Worm (Caenorhabditis elegans) whole organism, L4 larva: ENCODE data around the gene gyf-1.

Experiments
- F49E8.2 ChIP-seq: sonication (generic microtip); optimal IDR thresholded peaks from 2 replicates; lab custom pipeline; 2016; ENCODE audit warnings: missing compliant biosample characterization, mild to moderate bottlenecking, missing genetic modification characterization, borderline replicate concordance
- Y105C5A.15 ChIP-seq: fragments of 200-800 bp; sonication (Bioruptor generic); IDR thresholded peaks from 2 replicates; pipeline ENCODE4 v1.3.6; 2022; ENCODE audit warnings: missing genetic modification characterization, missing compliant biosample characterization
- aha-1 ChIP-seq: fragments of 150-350 bp; peaks from one replicate; lab custom pipeline; 2014; ENCODE audit warnings: missing biosample characterization, missing genetic modification characterization
- aly-2 ChIP-seq: sonication (generic microtip); optimal IDR thresholded peaks from 2 replicates; lab custom pipeline; 2018; ENCODE audit warnings: missing biosample characterization, missing genetic modification characterization
- ama-1 ChIP-seq: fragments of 150-350 bp; optimal IDR thresholded peaks from 2 replicates; lab custom pipeline; 2014; ENCODE audit warnings: inconsistent platforms, mixed read lengths
- attf-4 ChIP-seq: sonication (generic microtip); optimal IDR thresholded peaks from 3 replicates; lab custom pipeline; 2017; ENCODE audit warnings: missing biosample characterization, missing genetic modification characterization
- ceh-82 ChIP-seq: sonication (generic microtip); optimal IDR thresholded peaks from 2 replicates; lab custom pipeline; 2017; ENCODE audit warnings: missing biosample characterization, missing genetic modification characterization
- ctbp-1 ChIP-seq: fragments of 200-800 bp; sonication (Bioruptor generic); IDR thresholded peaks from 2 replicates; pipeline ENCODE4 v1.3.6; 2022; ENCODE audit warnings: missing genetic modification reagents, missing genetic modification characterization, missing compliant biosample characterization
- daf-16 ChIP-seq, 3 experiments: sonication (generic microtip); optimal IDR thresholded peaks; 2 replicates each; lab custom pipeline; 2016 to 2017; ENCODE audit warnings: missing genetic modification characterization in 3 of 3, missing genetic modification reagents in 3 of 3, mild to moderate bottlenecking in 2 of 3, missing compliant biosample characterization in 2 of 3, missing biosample characterization in 1 of 3, moderate library complexity in 1 of 3
- dmd-6 ChIP-seq: fragments of 200-800 bp; sonication (Bioruptor generic); IDR thresholded peaks from 2 replicates; pipeline ENCODE4 v1.3.6; 2022; ENCODE audit warnings: missing genetic modification reagents, missing genetic modification characterization, missing compliant biosample characterization
- dmd-9 ChIP-seq: fragments of 200-800 bp; sonication (Bioruptor generic); IDR thresholded peaks from 2 replicates; pipeline ENCODE4 v1.3.6; 2022; ENCODE audit warnings: missing genetic modification reagents, missing genetic modification characterization, missing compliant biosample characterization
- dpl-1 ChIP-seq: fragments of 150-350 bp; optimal IDR thresholded peaks from 2 replicates; lab custom pipeline; 2014; ENCODE audit warnings: missing biosample characterization, missing genetic modification reagents, missing genetic modification characterization
- duxl-1 ChIP-seq: sonication (generic microtip); optimal IDR thresholded peaks from 2 replicates; lab custom pipeline; 2016; ENCODE audit warnings: mild to moderate bottlenecking, missing genetic modification characterization, moderate library complexity, missing compliant biosample characterization; ENCODE audit not compliant: poor library complexity
- fos-1 ChIP-seq: fragments of 150-350 bp; optimal IDR thresholded peaks from 2 replicates; lab custom pipeline; 2014; ENCODE audit warnings: missing biosample characterization, missing genetic modification characterization
- hif-1 ChIP-seq, 2 experiments: sonication (generic microtip); optimal IDR thresholded peaks; 2 replicates each; lab custom pipeline; 2016 to 2017; ENCODE audit warnings: missing compliant biosample characterization in 2 of 2, missing genetic modification characterization in 2 of 2, missing genetic modification reagents in 2 of 2, missing genotype in 2 of 2, mild to moderate bottlenecking in 1 of 2
- hlh-11 ChIP-seq: fragments of 200-800 bp; sonication (Bioruptor generic); optimal IDR thresholded peaks from 2 replicates; lab custom pipeline; 2018; ENCODE audit warnings: mild to moderate bottlenecking, missing genetic modification characterization, missing compliant biosample characterization
- hlh-30 ChIP-seq: sonication (generic microtip); optimal IDR thresholded peaks from 2 replicates; lab custom pipeline; 2017; ENCODE audit warnings: antibody characterized with exemption, mild to moderate bottlenecking, missing genetic modification characterization, missing compliant biosample characterization; ENCODE audit not compliant: insufficient read depth
- hmg-1.1 ChIP-seq: fragments of 200-800 bp; sonication (Bioruptor generic); IDR thresholded peaks from 2 replicates; pipeline ENCODE4 v1.3.6; 2022; ENCODE audit warnings: missing genetic modification reagents, missing genetic modification characterization, missing compliant biosample characterization
- jun-1 ChIP-seq: fragments of 150-350 bp; optimal IDR thresholded peaks from 2 replicates; lab custom pipeline; 2014; ENCODE audit warnings: missing biosample characterization, missing genetic modification reagents, missing genetic modification characterization
- lin-13 ChIP-seq: fragments of 150-350 bp; optimal IDR thresholded peaks from 2 replicates; lab custom pipeline; 2014; ENCODE audit warnings: missing biosample characterization, missing genetic modification reagents, missing genetic modification characterization
- lin-15B ChIP-seq: fragments of 150-350 bp; sonication (generic microtip); optimal IDR thresholded peaks from 3 replicates; lab custom pipeline; 2014; ENCODE audit warnings: missing biosample characterization, missing genetic modification characterization
- lir-3 ChIP-seq: sonication (generic microtip); optimal IDR thresholded peaks from 2 replicates; lab custom pipeline; 2016; ENCODE audit warnings: mild to moderate bottlenecking, missing genetic modification characterization, missing compliant biosample characterization
- lsy-2 ChIP-seq, 2 experiments: fragments of 150-350 bp in 1 of 2; sonication (generic microtip) in 1 of 2; optimal IDR thresholded peaks; 2 replicates each; lab custom pipeline; 2014 to 2017; ENCODE audit warnings: missing biosample characterization in 2 of 2, missing genetic modification characterization in 2 of 2
- mdl-1 ChIP-seq, 2 experiments: fragments of 150-350 bp in 1 of 2; sonication (generic microtip) in 1 of 2; optimal IDR thresholded peaks; 2 replicates each; lab custom pipeline; 2014 to 2017; ENCODE audit warnings: missing biosample characterization in 2 of 2, missing genetic modification characterization in 2 of 2
- mes-2 ChIP-seq: sonication (generic microtip); optimal IDR thresholded peaks from 2 replicates; lab custom pipeline; 2016; ENCODE audit warnings: missing genotype, mild to moderate bottlenecking, missing genetic modification characterization, missing compliant biosample characterization; ENCODE audit not compliant: poor library complexity, severe bottlenecking
- mxl-2 ChIP-seq: fragments of 200-800 bp; sonication (Bioruptor generic); conservative IDR thresholded peaks from 2 replicates; pipeline ENCODE4 v1.3.6; 2022; ENCODE audit warnings: missing genetic modification reagents, missing genetic modification characterization, missing compliant biosample characterization
- mxl-3 ChIP-seq: fragments of 200-800 bp; sonication (Bioruptor generic); optimal IDR thresholded peaks from 2 replicates; lab custom pipeline; 2018; ENCODE audit warnings: mild to moderate bottlenecking, missing genetic modification characterization, missing compliant biosample characterization
- nhr-11 ChIP-seq: fragments of 150-350 bp; optimal IDR thresholded peaks from 2 replicates; lab custom pipeline; 2014; ENCODE audit warnings: missing biosample characterization, missing genetic modification characterization
- nhr-28 ChIP-seq: fragments of 150-350 bp; optimal IDR thresholded peaks from 2 replicates; lab custom pipeline; 2014; ENCODE audit warnings: missing biosample characterization, missing genetic modification characterization
- nhr-41 ChIP-seq: fragments of 200-800 bp; sonication (Bioruptor generic); IDR thresholded peaks from 2 replicates; pipeline ENCODE4 v1.3.6; 2022; ENCODE audit warnings: missing genetic modification reagents, missing genetic modification characterization, missing compliant biosample characterization
- nhr-42 ChIP-seq: fragments of 200-800 bp; sonication (Bioruptor generic); IDR thresholded peaks from 2 replicates; pipeline ENCODE4 v1.3.6; 2022; ENCODE audit warnings: missing genetic modification characterization, missing compliant biosample characterization
- nhr-6 ChIP-seq: fragments of 150-350 bp; optimal IDR thresholded peaks from 2 replicates; lab custom pipeline; 2014; ENCODE audit warnings: missing biosample characterization, missing genetic modification characterization
- php-3 ChIP-seq: fragments of 200-800 bp; sonication (Bioruptor generic); IDR thresholded peaks from 2 replicates; pipeline ENCODE4 v1.3.6; 2022; ENCODE audit warnings: missing genetic modification reagents, missing genetic modification characterization, missing compliant biosample characterization
- pqm-1 ChIP-seq: sonication (generic microtip); optimal IDR thresholded peaks from 2 replicates; lab custom pipeline; 2017; ENCODE audit warnings: missing biosample characterization, missing genetic modification characterization
- rbr-2 ChIP-seq: sonication (generic microtip); optimal IDR thresholded peaks from 2 replicates; lab custom pipeline; 2016; ENCODE audit warnings: missing genotype, missing genetic modification characterization, missing compliant biosample characterization
- spr-3 ChIP-seq: fragments of 200-800 bp; sonication (Bioruptor generic); optimal IDR thresholded peaks from 2 replicates; lab custom pipeline; 2018; ENCODE audit warnings: mild to moderate bottlenecking, missing genetic modification characterization, missing compliant biosample characterization
- unc-62 ChIP-seq, 3 experiments: fragments of 150-350 bp in 1 of 3; sonication (generic microtip); optimal IDR thresholded peaks in 2 of 3; peaks in 1 of 3; 1 replicate in 1 of 3; 2 replicates in 2 of 3; lab custom pipeline; 2014 to 2017; ENCODE audit warnings: missing biosample characterization in 3 of 3, missing genetic modification characterization in 3 of 3, missing genetic modification reagents in 3 of 3, missing genotype in 1 of 3
- vab-7 ChIP-seq: fragments of 200-800 bp; sonication (Bioruptor generic); IDR thresholded peaks from 2 replicates; pipeline ENCODE4 v1.3.6; 2022; ENCODE audit warnings: missing genetic modification reagents, missing genetic modification characterization, missing compliant biosample characterization

Gene gyf-1

ce11 chrII:6683663-6684285 is at the start of gene gyf-1:
Gene gyf-1, plus strand, starts transcription at chrII:6684235.
- TF ChIP-seq mxl-3 (GFP tag; lab: Kevin White, UChicago) (peak; percentile 79), unc-62 (GFP tag; optimal IDR thresholded peaks at IDR 0.05 in 1 of 2; lab: Kevin White, UChicago) (peak in 1 of 2 experiments; percentile 33), unc-62 (tag; optimal IDR thresholded peaks at IDR 0.05; lab: Kevin White, UChicago) (no peak), Y105C5A.15 (GFP tag; lab: Robert Waterston, UW) (no peak), lsy-2 (tag; optimal IDR thresholded peaks at IDR 0.05; lab: Kevin White, UChicago) (peak in 1 of 2 experiments; percentile 44), daf-16 (GFP tag; optimal IDR thresholded peaks at IDR 0.05; lab: Kevin White, UChicago) (no peak), daf-16 (tag; optimal IDR thresholded peaks at IDR 0.05; lab: Kevin White, UChicago) (peak; percentile 17), ctbp-1 (GFP tag; lab: Robert Waterston, UW) (0 out of 2 replicates have a peak, but pooled peaks have one; percentile 34), vab-7 (peak; percentile 34; the same call in 1 of the 2 replicates), dmd-6 (peak; percentile 29; the same call in 1 of the 2 replicates), nhr-28 (tag; lab: Kevin White, UChicago) (peak; percentile 63), mxl-2 (GFP tag; lab: Robert Waterston, UW) (no peak), pqm-1 (tag; lab: Kevin White, UChicago) (peak; percentile 30), mdl-1 (tag; optimal IDR thresholded peaks at IDR 0.05; lab: Kevin White, UChicago) (peak in 1 of 2 experiments; percentile 7), hmg-1.1 (GFP tag; lab: Robert Waterston, UW) (peak; percentile 56; the same call in 1 of the 2 replicates), ama-1 (peak; percentile 19), lin-15B (tag; lab: Kevin White, UChicago) (no peak), hif-1 (tag; optimal IDR thresholded peaks at IDR 0.05; lab: Kevin White, UChicago) (peak in 1 of 2 experiments; percentile 63), hlh-11 (peak; percentile 69), dpl-1 (GFP tag; lab: Kevin White, UChicago) (peak; percentile 24), hlh-30 (tag; lab: Kevin White, UChicago) (peak; percentile 71), aha-1 (tag; lab: Kevin White, UChicago) (peak; percentile 65), nhr-11 (tag; lab: Kevin White, UChicago) (peak; percentile 39), mes-2 (peak; percentile 53), jun-1 (no peak), nhr-6 (tag; lab: Kevin White, UChicago) (peak; percentile 31), rbr-2 (tag; lab: Kevin White, UChicago) (peak; percentile 23), nhr-42 (GFP tag; lab: Robert Waterston, UW) (no peak)
- TF ChIP-seq, all 104 proteins: peak for 21

- TF ChIP-seq F49E8.2 = no peak
- TF ChIP-seq unc-62 (GFP tag; optimal IDR thresholded peaks at IDR 0.05 in 1 of 2; lab: Kevin White, UChicago) = peak in 1 of 2 experiments; percentile 25
- TF ChIP-seq unc-62 (tag; optimal IDR thresholded peaks at IDR 0.05; lab: Kevin White, UChicago) = no peak
- TF ChIP-seq lin-13 = no peak
- TF ChIP-seq spr-3 = no peak
- TF ChIP-seq nhr-28 (tag; lab: Kevin White, UChicago) = no peak
- TF ChIP-seq ceh-82 (tag; lab: Kevin White, UChicago) = no peak
- TF ChIP-seq fos-1 (tag; lab: Kevin White, UChicago) = no peak
- no peak for TF ChIP-seq dmd-6
- TF ChIP-seq aha-1 (tag; lab: Kevin White, UChicago) = peak; percentile 78
- TF ChIP-seq vab-7 = no peak
- no peak for TF ChIP-seq duxl-1 (tag; lab: Kevin White, UChicago)
- TF ChIP-seq dmd-9 (GFP tag; lab: Robert Waterston, UW) = no peak
- TF ChIP-seq nhr-6 (tag; lab: Kevin White, UChicago) = no peak
- no peak for TF ChIP-seq nhr-41 (GFP tag; lab: Robert Waterston, UW)
- no peak for TF ChIP-seq php-3 (GFP tag; lab: Robert Waterston, UW)
Measured at ce11 chrII:6636136-6636535, 47.9 kb upstream of the gyf-1 start, which contains the start of gene T19D12.5. Gene T19D12.5, minus strand, starts transcription at chrII:6636236.

- TF ChIP-seq attf-4 (tag; lab: Kevin White, UChicago) = no peak
- no peak for TF ChIP-seq lir-3 (tag; lab: Kevin White, UChicago)
- TF ChIP-seq ama-1 = no peak
- TF ChIP-seq unc-62 (GFP tag; optimal IDR thresholded peaks at IDR 0.05 in 1 of 2; lab: Kevin White, UChicago) = peak in 1 of 2 experiments; percentile 95
- no peak for TF ChIP-seq unc-62 (tag; optimal IDR thresholded peaks at IDR 0.05; lab: Kevin White, UChicago)
- TF ChIP-seq aly-2 = no peak
- TF ChIP-seq, all 104 proteins: peak for 1
Measured at ce11 chrII:6637854-6638253, 46.2 kb upstream of the gyf-1 start.
